Fruit fly (Drosophila melanogaster) whole organism, wandering third instar larva: Measurements from ENCODE around the gene Kaz.
A peak's percentile ranks its signal among the peaks of the same experiment; 100 is the strongest.

ENCODE experiments used
- Abd-B ChIP-seq: fragments of >200 bp; optimal IDR thresholded peaks from 2 replicates; lab custom pipeline; 2017; ENCODE audit warnings: missing biosample characterization, missing genetic modification characterization
- CG32264 ChIP-seq: fragments of 200-800 bp; sonication (Bioruptor generic); optimal IDR thresholded peaks from 2 replicates; lab custom pipeline; 2016; ENCODE audit warnings: missing biosample characterization, missing genetic modification characterization
- CG9705 ChIP-seq: fragments of 200-800 bp; sonication (Bioruptor generic); optimal IDR thresholded peaks from 2 replicates; lab custom pipeline; 2018; ENCODE audit warnings: missing biosample characterization, mild to moderate bottlenecking, missing genetic modification characterization
- CrebA ChIP-seq: fragments of 200-800 bp; sonication (Bioruptor generic); optimal IDR thresholded peaks from 2 replicates; lab custom pipeline; 2016; ENCODE audit warnings: missing biosample characterization, mild to moderate bottlenecking, missing genetic modification characterization, borderline replicate concordance
- Dif ChIP-seq: fragments of 200-275, 200-300 bp; sonication (Bioruptor generic); optimal IDR thresholded peaks from 2 replicates; lab custom pipeline; 2018; ENCODE audit warnings: missing biosample characterization, missing genetic modification characterization; ENCODE audit not compliant: partially characterized antibody
- GATAd ChIP-seq: sonication (Bioruptor generic); optimal IDR thresholded peaks from 2 replicates; lab custom pipeline; 2016; ENCODE audit warnings: missing biosample characterization, missing genetic modification characterization
- HLH106 ChIP-seq: fragments of 200-800 bp; optimal IDR thresholded peaks from 3 replicates; lab custom pipeline; 2019; ENCODE audit warnings: missing biosample characterization, mild to moderate bottlenecking, missing genetic modification characterization, moderate library complexity
- Hnf4 ChIP-seq: fragments of 200-800 bp; sonication (Bioruptor generic); optimal IDR thresholded peaks from 2 replicates; lab custom pipeline; 2016; ENCODE audit warnings: missing biosample characterization, mild to moderate bottlenecking, missing genetic modification characterization
- Hr78 ChIP-seq: fragments of >200 bp; optimal IDR thresholded peaks from 2 replicates; lab custom pipeline; 2017; ENCODE audit warnings: missing biosample characterization, missing genetic modification characterization
- Hr83 ChIP-seq: fragments of 200-300 bp; sonication (Bioruptor generic); optimal IDR thresholded peaks from 2 replicates; lab custom pipeline; 2016; ENCODE audit warnings: missing biosample characterization, mild to moderate bottlenecking, missing genetic modification characterization, moderate library complexity; ENCODE audit not compliant: poor library complexity, severe bottlenecking
- Mio ChIP-seq: sonication (Bioruptor generic); optimal IDR thresholded peaks from 2 replicates; lab custom pipeline; 2016; ENCODE audit warnings: missing biosample characterization, missing genetic modification characterization
- Myc ChIP-seq: fragments of >200 bp; optimal IDR thresholded peaks from 2 replicates; lab custom pipeline; 2017
- N ChIP-seq: fragments of >200 bp; optimal IDR thresholded peaks from 2 replicates; lab custom pipeline; 2018; ENCODE audit warnings: missing biosample characterization, missing external identifiers, missing genetic modification characterization
- OdsH ChIP-seq: fragments of 200-800 bp; sonication (Bioruptor generic); optimal IDR thresholded peaks from 2 replicates; lab custom pipeline; 2016; ENCODE audit warnings: missing biosample characterization, mild to moderate bottlenecking, missing genetic modification characterization
- Rel ChIP-seq, 2 experiments: fragments of 200-800 bp; sonication (Bioruptor generic) in 1 of 2; optimal IDR thresholded peaks; 2 replicates in 1 of 2; 3 replicates in 1 of 2; lab custom pipeline; 2016 to 2019; ENCODE audit warnings: mild to moderate bottlenecking in 2 of 2, missing biosample characterization in 2 of 2, missing genetic modification characterization in 2 of 2, moderate library complexity in 1 of 2
- Sp1 ChIP-seq: fragments of 200-800 bp; sonication (Bioruptor generic); optimal IDR thresholded peaks from 3 replicates; lab custom pipeline; 2019; ENCODE audit warnings: missing biosample characterization, mild to moderate bottlenecking, missing genetic modification characterization, moderate library complexity
- Vsx2 ChIP-seq: fragments of 200-300, 225-300 bp; sonication (Bioruptor generic); optimal IDR thresholded peaks from 2 replicates; lab custom pipeline; 2018; ENCODE audit warnings: missing biosample characterization, missing genetic modification characterization; ENCODE audit not compliant: partially characterized antibody
- brk ChIP-seq: fragments of 200-800 bp; sonication (Bioruptor generic); optimal IDR thresholded peaks from 2 replicates; lab custom pipeline; 2016; ENCODE audit warnings: missing biosample characterization, mild to moderate bottlenecking, missing genetic modification characterization
- dl ChIP-seq, 2 experiments: fragments of 175-275, 200-275 bp in 1 of 2; fragments of 200-275 bp in 1 of 2; sonication (Bioruptor generic); optimal IDR thresholded peaks; lab custom pipeline; 2018; ENCODE audit warnings: mild to moderate bottlenecking in 2 of 2, missing biosample characterization in 2 of 2, missing genetic modification characterization in 2 of 2, moderate library complexity in 2 of 2; ENCODE audit not compliant: partially characterized antibody in 2 of 2, insufficient read depth in 1 of 2
- dmrt93B ChIP-seq: fragments of 200-800 bp; sonication (Bioruptor generic); optimal IDR thresholded peaks from 2 replicates; lab custom pipeline; 2018; ENCODE audit warnings: missing biosample characterization, mild to moderate bottlenecking, missing genetic modification characterization
- dsf ChIP-seq: sonication (Bioruptor generic); optimal IDR thresholded peaks from 2 replicates; lab custom pipeline; 2016; ENCODE audit warnings: missing biosample characterization, missing genetic modification characterization, borderline replicate concordance
- ey ChIP-seq: fragments of 200-800 bp; sonication (Bioruptor generic); optimal IDR thresholded peaks from 2 replicates; lab custom pipeline; 2016; ENCODE audit warnings: missing biosample characterization, missing genetic modification characterization
- fru ChIP-seq: fragments of 200-800 bp; sonication (Bioruptor generic); optimal IDR thresholded peaks from 3 replicates; lab custom pipeline; 2016; ENCODE audit warnings: missing biosample characterization, mild to moderate bottlenecking, missing genetic modification characterization
- jim ChIP-seq: fragments of 175-275, 200-325 bp; sonication (Bioruptor generic); optimal IDR thresholded peaks from 2 replicates; lab custom pipeline; 2016; ENCODE audit warnings: missing biosample characterization, mild to moderate bottlenecking, missing genetic modification characterization
- lola ChIP-seq: fragments of >200 bp; optimal IDR thresholded peaks from 2 replicates; lab custom pipeline; 2017; ENCODE audit warnings: missing biosample characterization, missing genetic modification characterization
- pan ChIP-seq: fragments of >200 bp; optimal IDR thresholded peaks from 2 replicates; lab custom pipeline; 2017
- psq ChIP-seq: fragments of 200-800 bp; sonication (Bioruptor generic); optimal IDR thresholded peaks from 3 replicates; lab custom pipeline; 2017; ENCODE audit warnings: missing biosample characterization, mild to moderate bottlenecking, missing genetic modification characterization, moderate library complexity
- rgr ChIP-seq: fragments of 200-800 bp; sonication (Bioruptor generic); optimal IDR thresholded peaks from 3 replicates; lab custom pipeline; 2016; ENCODE audit warnings: missing biosample characterization, mild to moderate bottlenecking, missing genetic modification characterization
- sv ChIP-seq: fragments of 200-800 bp; sonication (Bioruptor generic); optimal IDR thresholded peaks from 3 replicates; lab custom pipeline; 2016; ENCODE audit warnings: missing biosample characterization, missing genetic modification characterization
- tai ChIP-seq: sonication (Bioruptor generic); optimal IDR thresholded peaks from 2 replicates; lab custom pipeline; 2016; ENCODE audit warnings: missing biosample characterization, missing genetic modification characterization
- woc ChIP-seq: sonication (Bioruptor generic); optimal IDR thresholded peaks from 2 replicates; lab custom pipeline; 2016; ENCODE audit warnings: missing biosample characterization, mild to moderate bottlenecking, missing genetic modification characterization

Gene Kaz

DNA sequence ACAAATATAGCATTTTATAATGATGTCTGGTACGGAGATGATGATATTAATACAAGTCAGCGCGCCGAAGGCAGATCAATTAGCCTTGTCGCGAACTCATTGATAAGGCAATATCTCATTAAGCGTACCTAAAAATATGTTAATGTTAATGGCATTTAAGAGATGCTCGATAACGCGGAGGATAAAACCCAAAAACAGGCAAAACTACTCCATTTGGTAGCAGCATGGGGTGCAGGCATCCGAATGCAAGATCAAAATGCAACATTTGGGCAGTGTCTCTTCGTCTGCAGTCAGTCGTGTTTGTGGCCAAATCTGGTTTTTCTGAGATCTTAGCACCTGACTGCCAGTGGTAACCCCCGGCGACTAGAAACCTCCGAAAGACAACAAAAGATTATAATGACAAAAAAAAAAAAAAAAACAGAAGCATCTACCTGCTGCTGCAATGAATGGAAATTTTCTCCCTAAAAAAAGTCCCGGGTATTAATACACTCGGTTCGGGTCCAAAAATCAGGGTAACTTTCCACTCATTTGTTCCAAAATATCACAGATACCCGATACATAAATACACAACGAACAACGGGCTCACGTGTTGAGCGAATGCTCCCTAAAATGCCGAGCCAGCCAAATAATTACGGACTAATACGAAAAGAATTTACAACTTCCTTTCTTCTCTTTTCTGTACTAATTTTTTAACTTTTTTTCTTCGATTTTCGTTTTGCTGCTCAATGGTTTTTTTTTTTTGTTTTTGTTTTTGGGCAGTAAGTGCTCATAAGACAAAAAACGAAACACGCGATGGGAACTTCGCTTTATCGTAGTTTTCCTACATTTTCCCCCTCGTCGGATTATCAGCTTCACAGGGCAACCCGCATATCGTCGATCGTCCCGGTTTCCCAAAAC, 16.4 kb upstream of the Kaz start:
- no peak for TF ChIP-seq Rel (GFP tag; optimal IDR thresholded peaks at IDR 0.05; lab: Kevin White, UChicago)
- TF ChIP-seq Rel (tag; optimal IDR thresholded peaks at IDR 0.05; lab: Kevin White, UChicago), result peak; percentile 52
- TF ChIP-seq psq (GFP tag; lab: Kevin White, UChicago), result no peak
- TF ChIP-seq dmrt93B (GFP tag; lab: Kevin White, UChicago), result no peak
- no peak for TF ChIP-seq Abd-B (GFP tag; lab: Kevin White, UChicago)
- TF ChIP-seq Dif (GFP tag; lab: Kevin White, UChicago), result no peak
- TF ChIP-seq CrebA (GFP tag; lab: Kevin White, UChicago), result no peak
- no peak for TF ChIP-seq tai (GFP tag; lab: Kevin White, UChicago)

DNA sequence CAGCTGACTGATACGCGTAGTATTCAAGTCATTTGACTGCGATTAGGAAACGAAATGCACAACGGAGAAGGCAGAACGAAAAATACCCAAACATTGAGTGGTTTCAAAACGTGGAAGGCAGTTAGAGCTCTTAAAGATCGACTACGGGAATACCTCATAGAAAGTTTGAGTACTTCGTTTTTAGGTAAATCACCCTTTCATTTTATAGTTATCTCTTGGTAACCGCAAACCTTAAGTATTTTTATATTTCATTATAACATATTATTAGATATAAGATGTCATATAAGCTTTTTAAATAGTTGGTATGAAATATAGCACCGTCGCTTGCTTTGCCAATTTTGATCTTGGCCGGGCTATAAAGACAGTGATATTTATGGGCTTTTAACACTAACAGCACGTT, 15.4 kb upstream of the Kaz start:
- TF ChIP-seq OdsH (GFP tag; lab: Kevin White, UChicago) (no peak), Hr83 (GFP tag; lab: Kevin White, UChicago) (no peak), Vsx2 (GFP tag; lab: Kevin White, UChicago) (no peak), fru (GFP tag; lab: Kevin White, UChicago) (no peak), GATAd (GFP tag; lab: Kevin White, UChicago) (no peak), dl (GFP tag; optimal IDR thresholded peaks at IDR 0.05; lab: Kevin White, UChicago; ENCODE audit: insufficient read depth in 1 of 2, partially characterized antibody in 2 of 2) (no peak), brk (no peak), Abd-B (GFP tag; lab: Kevin White, UChicago) (no peak), psq (GFP tag; lab: Kevin White, UChicago) (no peak), dmrt93B (GFP tag; lab: Kevin White, UChicago) (no peak), N (GFP tag; lab: Kevin White, UChicago) (no peak), CG9705 (GFP tag; lab: Kevin White, UChicago) (no peak), dsf (GFP tag; lab: Kevin White, UChicago) (no peak), Dif (GFP tag; lab: Kevin White, UChicago) (no peak), tai (GFP tag; lab: Kevin White, UChicago) (no peak), Myc (lab: Kevin White, UChicago) (no peak), rgr (GFP tag; lab: Kevin White, UChicago) (no peak), Hnf4 (GFP tag; lab: Kevin White, UChicago) (no peak), lola (GFP tag; lab: Kevin White, UChicago) (no peak), Mio (GFP tag; lab: Kevin White, UChicago) (no peak)

DNA sequence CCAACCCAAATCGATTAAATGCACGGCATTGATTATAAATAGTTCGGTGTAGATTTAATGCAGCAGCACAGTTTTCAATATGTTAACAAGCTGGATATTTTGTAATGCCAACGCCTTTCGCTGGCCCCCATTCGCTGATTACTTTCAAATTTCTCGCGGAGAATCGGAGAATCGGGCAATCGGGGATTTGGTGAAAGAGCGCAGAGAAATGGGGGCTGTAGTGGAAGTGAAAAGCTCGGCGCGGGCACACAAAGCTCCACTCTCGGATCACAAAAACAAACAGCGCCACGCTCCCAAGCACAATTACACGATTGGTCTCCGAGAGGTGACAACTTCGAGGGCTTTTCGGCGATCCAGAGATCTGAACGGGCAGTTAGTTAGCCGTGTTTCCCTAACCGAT, 11.9 kb upstream of the Kaz start, which contains the start of gene Esp:
Gene Esp (plus strand): TSS at position 301 of the 400 bp plus-strand sequence.
- TF ChIP-seq brk (no peak), lola (GFP tag; lab: Kevin White, UChicago) (no peak), sv (no peak), pan (lab: Kevin White, UChicago) (no peak), fru (GFP tag; lab: Kevin White, UChicago) (no peak), Abd-B (GFP tag; lab: Kevin White, UChicago) (no peak)

DNA sequence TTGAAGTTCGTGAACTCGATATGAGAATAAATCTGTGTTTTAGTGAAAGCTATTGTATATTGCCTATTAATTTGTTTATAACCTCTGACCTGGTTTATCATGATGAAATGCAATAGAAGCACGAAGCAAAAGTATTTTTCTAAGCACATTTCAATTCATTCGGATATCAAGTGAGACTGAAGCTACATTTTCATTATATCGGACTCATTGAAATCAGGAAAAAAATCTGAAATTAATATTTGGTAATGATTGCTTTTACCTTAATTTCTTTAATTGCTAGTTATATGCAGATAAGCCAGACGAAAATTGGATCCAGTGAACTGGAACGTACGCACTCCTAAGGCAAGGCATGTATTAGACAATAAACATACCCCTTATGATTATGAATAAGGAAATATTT, 11.3 kb upstream of the Kaz start, which contains the start of gene CG33658:
Gene CG33658 (minus strand): TSS at position 101 of the 400 bp plus-strand sequence.
- no peak for TF ChIP-seq HLH106 (tag; lab: Kevin White, UChicago)
- TF ChIP-seq dmrt93B (GFP tag; lab: Kevin White, UChicago), result no peak
- TF ChIP-seq CG32264 (GFP tag; lab: Kevin White, UChicago), result no peak
- TF ChIP-seq dsf (GFP tag; lab: Kevin White, UChicago), result no peak
- no peak for TF ChIP-seq jim (GFP tag; lab: Kevin White, UChicago)
- TF ChIP-seq ey (GFP tag; lab: Kevin White, UChicago), result no peak
- TF ChIP-seq sv, result no peak
- no peak for TF ChIP-seq lola (GFP tag; lab: Kevin White, UChicago)
- no peak for TF ChIP-seq Hr83 (GFP tag; lab: Kevin White, UChicago)
- no peak for TF ChIP-seq Rel (GFP tag; optimal IDR thresholded peaks at IDR 0.05; lab: Kevin White, UChicago)
- no peak for TF ChIP-seq Rel (tag; optimal IDR thresholded peaks at IDR 0.05; lab: Kevin White, UChicago)
- TF ChIP-seq dl (GFP tag; optimal IDR thresholded peaks at IDR 0.05; lab: Kevin White, UChicago; ENCODE audit: insufficient read depth in 1 of 2, partially characterized antibody in 2 of 2), result no peak
- TF ChIP-seq woc (GFP tag; lab: Kevin White, UChicago), result no peak
- no peak for TF ChIP-seq Sp1 (GFP tag; lab: Kevin White, UChicago)
- no peak for TF ChIP-seq CG9705 (GFP tag; lab: Kevin White, UChicago)
- no peak for TF ChIP-seq Hr78 (GFP tag; lab: Kevin White, UChicago)
